Fruit fly (Drosophila melanogaster): ENCODE results near the gene Osi22.
A peak's percentile ranks its signal among the peaks of the same experiment; 100 is the strongest.

The Osi22 gene

dm6 chr3R:13305318-13305899, 15.0 kb downstream of the Osi22 start (continued):
- TF ChIP-seq H2.0 (GFP tag; IDR thresholded peaks at IDR 0.05) (no peak), ci (GFP tag; IDR thresholded peaks at IDR 0.05) (no peak), ase (GFP tag; IDR thresholded peaks at IDR 0.05) (no peak), CG13287 (GFP tag; IDR thresholded peaks at IDR 0.05; ENCODE audit: partially characterized antibody) (no peak), tin (GFP tag; optimal IDR thresholded peaks at IDR 0.05) (peak; percentile 14), Dip3 (GFP tag; optimal IDR thresholded peaks at IDR 0.05) (no peak), CG2199 (GFP tag; IDR thresholded peaks at IDR 0.05) (no peak), row (GFP tag; IDR thresholded peaks at IDR 0.05) (peak; percentile 33; the same call in 2 of the 3 replicates), CG14860 (GFP tag; IDR thresholded peaks at IDR 0.05; ENCODE audit: partially characterized antibody) (no peak), CG14965 (GFP tag; optimal IDR thresholded peaks at IDR 0.05; ENCODE audit: borderline replicate concordance) (no peak), amos (GFP tag; IDR thresholded peaks at IDR 0.05; ENCODE audit: partially characterized antibody) (no peak), sc (optimal IDR thresholded peaks at IDR 0.05) (no peak), sc (GFP tag; optimal IDR thresholded peaks at IDR 0.05) (peak; percentile 61), CG15601 (tag; optimal IDR thresholded peaks at IDR 0.05) (peak; percentile 78), Stat92E (GFP tag; optimal IDR thresholded peaks at IDR 0.05) (peak in 1 of 3 experiments; percentile 64), CG12219 (GFP tag; optimal IDR thresholded peaks at IDR 0.05) (no peak), CG7745 (tag; optimal IDR thresholded peaks at IDR 0.05) (no peak), CG10565 (GFP tag; optimal IDR thresholded peaks at IDR 0.05) (no peak), BtbVII (GFP tag; optimal IDR thresholded peaks at IDR 0.05) (no peak), jumu (GFP tag; optimal IDR thresholded peaks at IDR 0.05) (no peak), BEAF-32 (GFP tag; optimal IDR thresholded peaks at IDR 0.05) (no peak), CG2875 (GFP tag; optimal IDR thresholded peaks at IDR 0.05) (peak; percentile 48), CG32767 (GFP tag; IDR thresholded peaks at IDR 0.05) (peak; percentile 13; the same call in 1 of the 2 replicates), org-1 (GFP tag; optimal IDR thresholded peaks at IDR 0.05) (peak; percentile 27), NK7.1 (GFP tag; optimal IDR thresholded peaks at IDR 0.05) (no peak), Chrac-16 (GFP tag; optimal IDR thresholded peaks at IDR 0.05) (no peak), CG17612 (GFP tag; IDR thresholded peaks at IDR 0.05) (no peak), Max (GFP tag; optimal IDR thresholded peaks at IDR 0.05) (no peak), Hmr (GFP tag; optimal IDR thresholded peaks at IDR 0.05) (no peak), CG31441 (GFP tag; IDR thresholded peaks at IDR 0.05) (peak; percentile 85), D (optimal IDR thresholded peaks at IDR 0.05) (no peak), D (GFP tag; optimal IDR thresholded peaks at IDR 0.05) (peak; percentile 59), CG7928 (GFP tag; optimal IDR thresholded peaks at IDR 0.05) (no peak), Hr3 (GFP tag; optimal IDR thresholded peaks at IDR 0.05) (peak; percentile 40), ewg (GFP tag; optimal IDR thresholded peaks at IDR 0.05) (peak; percentile 16), CG6683 (GFP tag; optimal IDR thresholded peaks at IDR 0.05) (no peak), CG2712 (tag; optimal IDR thresholded peaks at IDR 0.05) (peak; percentile 84), Poxn (GFP tag; IDR thresholded peaks at IDR 0.05) (no peak), psq (GFP tag; optimal IDR thresholded peaks at IDR 0.05) (no peak), hth (optimal IDR thresholded peaks at IDR 0.05) (no peak), Ssrp (tag; optimal IDR thresholded peaks at IDR 0.05) (no peak), Dfd (GFP tag; optimal IDR thresholded peaks at IDR 0.05) (no peak), CG15269 (tag; optimal IDR thresholded peaks at IDR 0.05) (peak; percentile 19), Bgb (GFP tag; IDR thresholded peaks at IDR 0.05; ENCODE audit: partially characterized antibody) (no peak), ato (GFP tag; IDR thresholded peaks at IDR 0.05; ENCODE audit: partially characterized antibody) (no peak), toy (GFP tag; IDR thresholded peaks at IDR 0.05) (no peak), CG17359 (tag; optimal IDR thresholded peaks at IDR 0.05) (peak; percentile 20), HHEX (GFP tag; optimal IDR thresholded peaks at IDR 0.05) (no peak), pho (GFP tag; optimal IDR thresholded peaks at IDR 0.05) (no peak), CG8290 (GFP tag; optimal IDR thresholded peaks at IDR 0.05) (no peak), CG8290 (tag; optimal IDR thresholded peaks at IDR 0.05) (no peak)

Measured in whole organism, embryonic.